Fruit fly (Drosophila melanogaster) whole organism, embryonic: ENCODE data around the gene CG12024.

Experiments used
- Doc3 ChIP-seq: fragments of 200-800 bp; sonication (Bioruptor generic); IDR thresholded peaks from 3 replicates; pipeline ENCODE4 v1.3.6; 2022; ENCODE audit warnings: missing biosample characterization, missing genetic modification characterization; ENCODE audit not compliant: partially characterized antibody
- hb ChIP-seq: fragments of 200-800 bp; sonication (Bioruptor generic); IDR thresholded peaks from 3 replicates; pipeline ENCODE4 v1.3.6; 2022; ENCODE audit warnings: missing biosample characterization, missing genetic modification characterization; ENCODE audit not compliant: partially characterized antibody

DNA sequence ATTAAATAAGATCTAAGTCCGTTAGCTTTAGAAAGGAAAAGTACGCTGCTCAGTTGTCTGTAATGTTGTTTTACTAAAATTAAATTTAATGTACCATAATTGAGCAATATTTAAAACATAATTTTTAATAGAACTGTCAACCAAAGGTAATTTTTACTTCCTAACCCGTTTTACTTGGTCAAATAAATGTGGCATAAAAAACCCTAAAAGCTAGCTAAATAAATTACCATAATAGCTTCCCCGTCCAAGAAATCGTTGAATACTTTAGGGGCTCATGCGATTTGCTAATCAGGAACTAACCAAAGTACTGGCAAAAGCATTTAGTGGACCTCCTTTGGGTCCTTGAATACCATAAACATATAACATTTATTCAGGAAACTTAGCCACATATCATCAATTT is 6.5 kb upstream of the CG12024 start:
- no peak for TF ChIP-seq Doc3
- TF ChIP-seq hb (GFP tag; lab: Robert Waterston, UW): no peak
